Worm (Caenorhabditis elegans): ENCODE data around the gene C14A6.5.

DNA sequence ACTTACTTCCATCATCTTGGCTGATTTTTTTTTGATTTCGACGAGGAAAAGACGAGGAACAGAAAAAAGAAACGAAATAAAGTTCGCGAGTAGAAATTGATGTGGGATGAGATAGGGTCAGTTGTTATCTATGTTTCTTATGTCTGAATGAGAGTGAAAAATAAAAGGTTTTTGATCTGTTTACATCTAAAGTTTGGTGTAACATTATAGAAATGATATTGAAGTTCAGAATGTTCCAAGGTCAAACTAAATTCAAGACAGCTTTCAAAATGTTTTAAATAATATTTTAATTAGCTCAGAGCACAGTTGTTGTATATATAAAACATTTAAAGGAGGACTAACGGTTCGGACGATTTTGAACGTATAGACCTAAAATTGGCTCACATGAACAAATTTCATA, 44.4 kb upstream of the C14A6.5 start, which contains the start of gene F16H6.7:
- TF ChIP-seq ceh-79 (tag; optimal IDR thresholded peaks at IDR 0.05) = no peak
- no peak for TF ChIP-seq unc-130 (GFP tag; optimal IDR thresholded peaks at IDR 0.05)
- no peak for TF ChIP-seq nhr-80 (tag; optimal IDR thresholded peaks at IDR 0.05)
- no peak for TF ChIP-seq ceh-100 (GFP tag; IDR thresholded peaks at IDR 0.05)
- TF ChIP-seq dox-1 (GFP tag; IDR thresholded peaks at IDR 0.05) = no peak
- no peak for TF ChIP-seq pha-4 (tag; optimal IDR thresholded peaks at IDR 0.05)
- no peak for TF ChIP-seq cebp-2 (GFP tag; IDR thresholded peaks at IDR 0.05)
- no peak for TF ChIP-seq Y56A3A.18 (GFP tag; IDR thresholded peaks at IDR 0.05)
- TF ChIP-seq ZK185.1 (tag; optimal IDR thresholded peaks at IDR 0.05; ENCODE audit: poor library complexity, severe bottlenecking) = no peak
- no peak for TF ChIP-seq ceh-91 (GFP tag; IDR thresholded peaks at IDR 0.05)
- no peak for TF ChIP-seq F57C9.4 (tag; optimal IDR thresholded peaks at IDR 0.05)
- TF ChIP-seq nfya-2 (GFP tag; IDR thresholded peaks at IDR 0.05) = no peak
